Worm (Caenorhabditis elegans) whole organism, L1 larva: ENCODE measurements around the gene pod-2.

Source experiments
- efl-3 ChIP-seq: fragments of 200-800 bp; sonication (Bioruptor generic); optimal IDR thresholded peaks from 2 replicates; lab custom pipeline; 2018; ENCODE audit warnings: mild to moderate bottlenecking, missing genetic modification characterization, missing compliant biosample characterization
- nhr-90 ChIP-seq: sonication (generic microtip); optimal IDR thresholded peaks from 2 replicates; lab custom pipeline; 2016; ENCODE audit warnings: mild to moderate bottlenecking, missing genetic modification characterization, missing compliant biosample characterization; ENCODE audit not compliant: poor library complexity
- sup-37 ChIP-seq: fragments of 200-800 bp; sonication (Bioruptor generic); optimal IDR thresholded peaks from 2 replicates; lab custom pipeline; 2018; ENCODE audit warnings: mild to moderate bottlenecking, missing genetic modification characterization, missing compliant biosample characterization
- unc-62 ChIP-seq: fragments of 150-350 bp; optimal IDR thresholded peaks from 2 replicates; lab custom pipeline; 2014; ENCODE audit warnings: missing biosample characterization, missing genetic modification reagents, missing genetic modification characterization
- ztf-11 ChIP-seq, 2 experiments: sonication (generic microtip); optimal IDR thresholded peaks; 2 replicates each; lab custom pipeline; 2016 to 2017; ENCODE audit warnings: missing genetic modification characterization in 2 of 2, missing biosample characterization in 1 of 2, missing compliant biosample characterization in 1 of 2

- TF ChIP-seq efl-3 (GFP tag; lab: Kevin White, UChicago) (no peak), nhr-90 (tag; lab: Kevin White, UChicago) (no peak), ztf-11 (tag; optimal IDR thresholded peaks at IDR 0.05; lab: Kevin White, UChicago) (no peak), unc-62 (GFP tag; lab: Kevin White, UChicago) (no peak), sup-37 (GFP tag; lab: Kevin White, UChicago) (no peak)
Observed at ce11 chrII:1170842-1171241, 34.3 kb downstream of the pod-2 start.
